Fruit fly (Drosophila melanogaster) whole organism, embryonic: Measurements from ENCODE around the gene Sptr.

ENCODE experiments used
- C15 ChIP-seq: fragments of 200-800 bp; sonication (Bioruptor generic); IDR thresholded peaks from 3 replicates; pipeline ENCODE4 v1.3.6; 2022; ENCODE audit warnings: missing biosample characterization, missing genetic modification characterization
- CG10147 ChIP-seq: fragments of 200-800 bp; sonication (Bioruptor generic); optimal IDR thresholded peaks from 2 replicates; lab custom pipeline; 2019; ENCODE audit warnings: missing biosample characterization, mild to moderate bottlenecking, missing genetic modification characterization, moderate library complexity
- CG10543 ChIP-seq: fragments of 200-800 bp; sonication (Bioruptor generic); optimal IDR thresholded peaks from 3 replicates; lab custom pipeline; 2017; ENCODE audit warnings: missing biosample characterization, mild to moderate bottlenecking, missing genetic modification characterization, moderate library complexity
- CG11093 ChIP-seq: fragments of 200-800 bp; sonication (Bioruptor generic); IDR thresholded peaks from 3 replicates; pipeline ENCODE4 v1.3.6; 2022; ENCODE audit warnings: missing biosample characterization, missing genetic modification characterization
- CG13775 ChIP-seq: fragments of 200-800 bp; sonication (Bioruptor generic); optimal IDR thresholded peaks from 3 replicates; lab custom pipeline; 2017; ENCODE audit warnings: missing biosample characterization, mild to moderate bottlenecking, missing genetic modification characterization
- CG1529 ChIP-seq: fragments of 200-800 bp; sonication (Bioruptor generic); optimal IDR thresholded peaks from 3 replicates; lab custom pipeline; 2018; ENCODE audit warnings: missing biosample characterization, missing genetic modification characterization
- CG3407 ChIP-seq: fragments of 200-800 bp; sonication (Bioruptor generic); optimal IDR thresholded peaks from 2 replicates; lab custom pipeline; 2018; ENCODE audit warnings: missing biosample characterization, mild to moderate bottlenecking, missing genetic modification characterization
- CG34224 ChIP-seq: fragments of 200-800 bp; sonication (Bioruptor generic); IDR thresholded peaks from 3 replicates; pipeline ENCODE4 v1.3.6; 2022; ENCODE audit warnings: missing biosample characterization, missing genetic modification characterization; ENCODE audit not compliant: partially characterized antibody
- CG34422 ChIP-seq: fragments of 200-800 bp; sonication (Bioruptor generic); IDR thresholded peaks from 3 replicates; pipeline ENCODE4 v1.3.6; 2022; ENCODE audit warnings: missing biosample characterization, missing genetic modification characterization
- CG4854 ChIP-seq: fragments of 200-800 bp; sonication (Bioruptor generic); optimal IDR thresholded peaks from 2 replicates; lab custom pipeline; 2016; ENCODE audit warnings: missing biosample characterization, missing genetic modification characterization, inconsistent platforms
- CG8089 ChIP-seq: fragments of 200-800 bp; sonication (Bioruptor generic); optimal IDR thresholded peaks from 3 replicates; lab custom pipeline; 2016; ENCODE audit warnings: missing biosample characterization, missing genetic modification characterization
- CG9932 ChIP-seq: fragments of 200-800 bp; sonication (Bioruptor generic); IDR thresholded peaks from 2 replicates; pipeline ENCODE4 v1.3.6; 2022; ENCODE audit warnings: missing biosample characterization, missing genetic modification characterization
- Camta ChIP-seq: fragments of 200-800 bp; sonication (Bioruptor generic); optimal IDR thresholded peaks from 2 replicates; lab custom pipeline; 2016; ENCODE audit warnings: missing biosample characterization, missing genetic modification characterization
- D ChIP-seq, 2 experiments: fragments of 200-800 bp in 1 of 2; fragments of >200 bp in 1 of 2; sonication (Bioruptor generic) in 1 of 2; optimal IDR thresholded peaks; 2 replicates in 1 of 2; 3 replicates in 1 of 2; lab custom pipeline; 2017; ENCODE audit warnings: mild to moderate bottlenecking in 1 of 2, missing biosample characterization in 1 of 2, missing genetic modification characterization in 1 of 2, missing genetic modification reagents in 1 of 2
- Deaf1 ChIP-seq: fragments of 200-800 bp; optimal IDR thresholded peaks from 3 replicates; lab custom pipeline; 2019; ENCODE audit warnings: missing biosample characterization, mild to moderate bottlenecking, missing genetic modification characterization, moderate library complexity
- Drgx ChIP-seq: fragments of 200-800 bp; sonication (Bioruptor generic); IDR thresholded peaks from 2 replicates; pipeline ENCODE4 v1.3.6; 2022; ENCODE audit warnings: missing biosample characterization, missing genetic modification characterization
- Gsc ChIP-seq: fragments of 200-800 bp; sonication (Bioruptor generic); IDR thresholded peaks from 2 replicates; pipeline ENCODE4 v1.3.6; 2022; ENCODE audit warnings: missing biosample characterization, missing genetic modification characterization
- Hr51 ChIP-seq, 2 experiments: fragments of 200-800 bp; sonication (Bioruptor generic); optimal IDR thresholded peaks; 2 replicates in 1 of 2; 3 replicates in 1 of 2; lab custom pipeline; 2016 to 2018; ENCODE audit warnings: missing biosample characterization in 2 of 2, missing genetic modification characterization in 2 of 2, mild to moderate bottlenecking in 1 of 2, moderate library complexity in 1 of 2
- MBD-R2 ChIP-seq: fragments of 200-800 bp; sonication (Bioruptor generic); IDR thresholded peaks from 2 replicates; pipeline ENCODE4 v1.3.6; 2022; ENCODE audit warnings: missing biosample characterization, missing genetic modification characterization
- Sox102F ChIP-seq: fragments of 200-800 bp; sonication (Bioruptor generic); optimal IDR thresholded peaks from 2 replicates; lab custom pipeline; 2018; ENCODE audit warnings: missing biosample characterization, mild to moderate bottlenecking, missing genetic modification characterization, moderate library complexity
- TFAM ChIP-seq: fragments of 200-800 bp; sonication (Bioruptor generic); optimal IDR thresholded peaks from 2 replicates; lab custom pipeline; 2017; ENCODE audit warnings: missing biosample characterization, missing genetic modification characterization, inconsistent platforms
- Trl ChIP-seq, 3 experiments: fragments of >200 bp in 2 of 3; fragments of 200-800 bp in 1 of 3; sonication (Bioruptor generic) in 1 of 3; optimal IDR thresholded peaks; 2 replicates in 1 of 3; 3 replicates in 2 of 3; lab custom pipeline; 2016 to 2017; ENCODE audit warnings: missing biosample characterization in 1 of 3, missing genetic modification characterization in 1 of 3
- Xbp1 ChIP-seq: fragments of 200-800 bp; sonication (Bioruptor generic); optimal IDR thresholded peaks from 3 replicates; lab custom pipeline; 2016; ENCODE audit warnings: missing biosample characterization, mild to moderate bottlenecking, missing genetic modification characterization
- ap ChIP-seq: fragments of 200-800 bp; sonication (Bioruptor generic); IDR thresholded peaks from 2 replicates; pipeline ENCODE4 v1.3.6; 2022; ENCODE audit warnings: missing biosample characterization, missing genetic modification characterization
- bigmax ChIP-seq: fragments of 200-800 bp; sonication (Bioruptor generic); optimal IDR thresholded peaks from 2 replicates; lab custom pipeline; 2018; ENCODE audit warnings: missing biosample characterization, mild to moderate bottlenecking, missing genetic modification characterization
- chm ChIP-seq: fragments of 200-800 bp; sonication (Bioruptor generic); IDR thresholded peaks from 2 replicates; pipeline ENCODE4 v1.3.6; 2022; ENCODE audit warnings: missing biosample characterization, missing genetic modification characterization
- chn ChIP-seq: fragments of 200-800 bp; sonication (Bioruptor generic); optimal IDR thresholded peaks from 2 replicates; lab custom pipeline; 2016; ENCODE audit warnings: missing biosample characterization, missing genetic modification characterization
- dan ChIP-seq: fragments of 200-800 bp; sonication (Bioruptor generic); IDR thresholded peaks from 2 replicates; pipeline ENCODE4 v1.3.6; 2022; ENCODE audit warnings: missing biosample characterization, missing genetic modification characterization
- gcm ChIP-seq: fragments of 200-800 bp; sonication (Bioruptor generic); optimal IDR thresholded peaks from 2 replicates; lab custom pipeline; 2019; ENCODE audit warnings: missing biosample characterization, mild to moderate bottlenecking, missing genetic modification characterization, moderate library complexity
- grau ChIP-seq: fragments of 200-800 bp; optimal IDR thresholded peaks from 3 replicates; lab custom pipeline; 2019; ENCODE audit warnings: missing biosample characterization, mild to moderate bottlenecking, missing genetic modification characterization, moderate library complexity
- gt ChIP-seq: fragments of 200-800 bp; sonication (Bioruptor generic); IDR thresholded peaks from 2 replicates; pipeline ENCODE4 v1.3.6; 2022; ENCODE audit warnings: missing biosample characterization, missing genetic modification characterization
- ind ChIP-seq: fragments of 200-800 bp; sonication (Bioruptor generic); optimal IDR thresholded peaks from 3 replicates; lab custom pipeline; 2016; ENCODE audit warnings: missing biosample characterization, missing genetic modification characterization
- jing ChIP-seq: fragments of 200-800 bp; sonication (Bioruptor generic); optimal IDR thresholded peaks from 2 replicates; lab custom pipeline; 2018; ENCODE audit warnings: missing biosample characterization, mild to moderate bottlenecking, missing genetic modification characterization
- pho ChIP-seq: fragments of 200-800 bp; sonication (Bioruptor generic); optimal IDR thresholded peaks from 2 replicates; lab custom pipeline; 2016; ENCODE audit warnings: missing biosample characterization, missing genetic modification characterization
- schlank ChIP-seq: fragments of 200-800 bp; sonication (Bioruptor generic); optimal IDR thresholded peaks from 2 replicates; lab custom pipeline; 2018; ENCODE audit warnings: missing biosample characterization, mild to moderate bottlenecking, missing genetic modification characterization
- sens ChIP-seq: fragments of 200-800 bp; sonication (Bioruptor generic); peaks from one replicate; lab custom pipeline; 2016; ENCODE audit warnings: missing biosample characterization, missing genetic modification characterization
- slp2 ChIP-seq: fragments of 200-800 bp; sonication (Bioruptor generic); optimal IDR thresholded peaks from 2 replicates; lab custom pipeline; 2016; ENCODE audit warnings: missing biosample characterization, missing genetic modification characterization
- sna ChIP-seq: fragments of 200-800 bp; sonication (Bioruptor generic); IDR thresholded peaks from 2 replicates; pipeline ENCODE4 v1.3.6; 2022; ENCODE audit warnings: missing biosample characterization, missing genetic modification characterization; ENCODE audit not compliant: partially characterized antibody
- tll ChIP-seq, 2 experiments: fragments of 200-800 bp in 1 of 2; fragments of >200 bp in 1 of 2; sonication (Bioruptor generic) in 1 of 2; optimal IDR thresholded peaks; 2 replicates each; lab custom pipeline; 2017 to 2019; ENCODE audit warnings: missing biosample characterization in 2 of 2, missing genetic modification characterization in 2 of 2, mild to moderate bottlenecking in 1 of 2, moderate library complexity in 1 of 2
- ttk ChIP-seq: fragments of 200-800 bp; sonication (Bioruptor generic); IDR thresholded peaks from 2 replicates; pipeline ENCODE4 v2.1.2; 2022; ENCODE audit warnings: missing biosample characterization, missing genetic modification characterization
- wdn ChIP-seq: fragments of 200-800 bp; sonication (Bioruptor generic); IDR thresholded peaks from 2 replicates; pipeline ENCODE4 v1.3.6; 2022; ENCODE audit warnings: missing biosample characterization, missing genetic modification characterization

Gene Sptr

dm6 chrX:8437285-8438110, 26.7 kb downstream of the Sptr start, which contains the start of gene Miga (continued):
- TF ChIP-seq pho (GFP tag; lab: Kevin White, UChicago) (no peak), C15 (GFP tag; lab: Robert Waterston, UW) (no peak), Trl (optimal IDR thresholded peaks at IDR 0.05; lab: Kevin White, UChicago) (no peak), Trl (GFP tag; optimal IDR thresholded peaks at IDR 0.05; lab: Kevin White, UChicago) (no peak), CG13775 (GFP tag; lab: Kevin White, UChicago) (no peak), sna (GFP tag; lab: Robert Waterston, UW) (0 out of 2 replicates have a peak, but pooled peaks have one; percentile 27), CG1529 (GFP tag; lab: Kevin White, UChicago) (no peak), chn (GFP tag; lab: Kevin White, UChicago) (no peak), slp2 (GFP tag; lab: Kevin White, UChicago) (no peak), Gsc (GFP tag; lab: Robert Waterston, UW) (no peak), D (optimal IDR thresholded peaks at IDR 0.05; lab: Kevin White, UChicago) (peak; percentile 21), D (GFP tag; optimal IDR thresholded peaks at IDR 0.05; lab: Kevin White, UChicago) (no peak), ttk (GFP tag; lab: Robert Waterston, UW) (no peak), CG34422 (no peak), MBD-R2 (GFP tag; lab: Robert Waterston, UW) (no peak), CG10543 (GFP tag; lab: Kevin White, UChicago) (no peak), dan (GFP tag; lab: Robert Waterston, UW) (no peak), CG4854 (GFP tag; lab: Kevin White, UChicago) (no peak), bigmax (GFP tag; lab: Kevin White, UChicago) (no peak), TFAM (no peak), CG8089 (GFP tag; lab: Kevin White, UChicago) (no peak), tll (GFP tag; optimal IDR thresholded peaks at IDR 0.05; lab: Kevin White, UChicago) (peak in 1 of 2 experiments; percentile 55), grau (tag; lab: Kevin White, UChicago) (no peak), Xbp1 (no peak), gcm (GFP tag; lab: Kevin White, UChicago) (peak; percentile 47), jing (GFP tag; lab: Kevin White, UChicago) (no peak), gt (GFP tag; lab: Robert Waterston, UW) (no peak), CG9932 (GFP tag; lab: Robert Waterston, UW) (no peak), sens (GFP tag; lab: Kevin White, UChicago) (no peak), ind (GFP tag; lab: Kevin White, UChicago) (no peak), ap (GFP tag; lab: Robert Waterston, UW) (no peak), CG11093 (GFP tag; lab: Robert Waterston, UW) (no peak), schlank (tag; lab: Kevin White, UChicago) (no peak), CG10147 (GFP tag; lab: Kevin White, UChicago) (no peak), Sox102F (GFP tag; lab: Kevin White, UChicago) (no peak), Camta (GFP tag; lab: Kevin White, UChicago) (no peak), CG34224 (GFP tag; lab: Robert Waterston, UW) (no peak), wdn (GFP tag; lab: Robert Waterston, UW) (no peak), chm (GFP tag; lab: Robert Waterston, UW) (no peak), CG3407 (GFP tag; lab: Kevin White, UChicago) (no peak), Hr51 (GFP tag; optimal IDR thresholded peaks at IDR 0.05; lab: Kevin White, UChicago) (no peak), Deaf1 (tag; lab: Kevin White, UChicago) (no peak), Drgx (no peak; the same call in 1 of the 2 replicates)
